Worm (Caenorhabditis elegans) whole organism, L2 larva: Measurements from ENCODE around the gene klp-17.
A peak's percentile ranks its signal among the peaks of the same experiment; 100 is the strongest.

Experiments
- lin-13 ChIP-seq: fragments of 150-350 bp; optimal IDR thresholded peaks from 2 replicates; lab custom pipeline; 2014; ENCODE audit warnings: missing biosample characterization, missing genetic modification reagents, missing genetic modification characterization
- unc-62 ChIP-seq: fragments of 150-350 bp; optimal IDR thresholded peaks from 2 replicates; lab custom pipeline; 2014; ENCODE audit warnings: missing biosample characterization, missing genetic modification reagents, missing genetic modification characterization

- TF ChIP-seq unc-62 (GFP tag; lab: Kevin White, UChicago) (no peak), lin-13 (GFP tag; lab: Kevin White, UChicago) (peak; percentile 85)
Observed at ce11 chrII:11473525-11474181, 6.2 kb upstream of the klp-17 start, which contains the start of the genes metl-1 and W02B12.11.
